Fruit fly (Drosophila melanogaster): ENCODE results near the gene Jon65Aii.

DNA sequence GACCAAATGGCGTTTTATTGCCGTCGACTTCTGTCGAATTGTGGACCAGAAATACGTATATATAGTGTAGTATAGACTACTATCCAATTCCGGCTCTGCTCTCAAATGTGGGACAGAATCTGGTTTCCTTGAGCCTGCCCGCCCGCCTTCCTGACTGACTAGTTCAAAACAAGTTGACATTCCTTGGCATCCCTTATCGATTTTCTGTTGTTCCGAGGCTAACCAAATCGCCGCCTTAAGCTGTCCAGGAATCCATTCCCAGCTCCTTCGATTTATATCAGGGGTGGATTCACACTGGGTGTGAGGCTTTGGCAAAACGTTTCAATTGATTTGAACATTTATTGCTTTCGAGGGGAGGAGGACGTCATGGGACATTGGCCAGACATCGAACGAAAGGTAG is 39.2 kb upstream of the Jon65Aii start:
- TF ChIP-seq Xrp1 (GFP tag; IDR thresholded peaks at IDR 0.05): no peak
- TF ChIP-seq MESR4 (GFP tag; optimal IDR thresholded peaks at IDR 0.05): no peak
- TF ChIP-seq CG18599 (GFP tag; optimal IDR thresholded peaks at IDR 0.05): no peak
- no peak for TF ChIP-seq chinmo (GFP tag; IDR thresholded peaks at IDR 0.05; ENCODE audit: partially characterized antibody)
- no peak for TF ChIP-seq lov (optimal IDR thresholded peaks at IDR 0.05)
- TF ChIP-seq lov (GFP tag; IDR thresholded peaks at IDR 0.05): no peak
- no peak for TF ChIP-seq CG43689 (GFP tag; IDR thresholded peaks at IDR 0.05)
- TF ChIP-seq usp (GFP tag; optimal IDR thresholded peaks at IDR 0.05): no peak
- TF ChIP-seq dan (GFP tag; IDR thresholded peaks at IDR 0.05): no peak
- TF ChIP-seq CG11560 (tag; IDR thresholded peaks at IDR 0.05): no peak
- no peak for TF ChIP-seq corto (GFP tag; optimal IDR thresholded peaks at IDR 0.05)
- no peak for TF ChIP-seq CG17568 (GFP tag; optimal IDR thresholded peaks at IDR 0.05)

Measured in whole organism, embryonic.